Worm (Caenorhabditis elegans) whole organism, young adult: Measurements from ENCODE around the gene mdt-26.

Source experiments
- dox-1 ChIP-seq: fragments of 200-800 bp; sonication (Bioruptor generic); IDR thresholded peaks from 2 replicates; pipeline ENCODE4 v1.3.6; 2022; ENCODE audit warnings: missing genetic modification reagents, missing genetic modification characterization, missing compliant biosample characterization
- madf-3 ChIP-seq: fragments of 200-800 bp; sonication (Bioruptor generic); IDR thresholded peaks from 2 replicates; pipeline ENCODE4 v1.3.6; 2022; ENCODE audit warnings: missing genetic modification reagents, missing genetic modification characterization, missing compliant biosample characterization
- tbp1 ChIP-seq: fragments of 200-800 bp; sonication (Bioruptor generic); optimal IDR thresholded peaks from 2 replicates; lab custom pipeline; 2018; ENCODE audit warnings: mild to moderate bottlenecking, missing genetic modification characterization, missing compliant biosample characterization

The mdt-26 gene

DNA sequence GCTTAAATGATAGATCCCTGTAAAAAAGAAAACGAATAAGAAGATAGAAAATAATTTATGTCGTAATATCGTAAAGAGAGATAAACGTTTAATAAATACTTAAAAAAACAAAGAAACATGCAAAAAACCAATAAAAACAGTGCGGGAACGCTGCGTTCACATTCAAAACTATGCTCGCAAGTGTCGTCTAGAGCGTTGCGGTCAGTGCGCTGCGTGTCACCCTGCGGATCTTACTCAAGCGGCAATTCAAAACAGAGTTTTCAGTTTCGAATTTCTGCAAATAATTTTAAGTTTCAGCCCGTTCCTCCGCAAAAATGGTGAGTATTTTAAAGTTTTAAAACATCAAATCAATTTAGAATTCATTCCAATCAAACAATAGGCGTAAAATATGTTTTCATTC lies 53.8 kb downstream of the mdt-26 start, which contains the start of the genes tiar-1 and lelo-4 (continued):
- TF ChIP-seq tbp1 (peak; percentile 16), dox-1 (GFP tag; lab: Robert Waterston, UW) (peak; percentile 47; the same call in 1 of the 2 replicates), madf-3 (GFP tag; lab: Robert Waterston, UW) (peak; percentile 99)
- TF ChIP-seq, all 124 proteins: peak for 28
